Worm (Caenorhabditis elegans): Measurements from ENCODE around the gene Y111B2A.12.

Gene Y111B2A.12

DNA sequence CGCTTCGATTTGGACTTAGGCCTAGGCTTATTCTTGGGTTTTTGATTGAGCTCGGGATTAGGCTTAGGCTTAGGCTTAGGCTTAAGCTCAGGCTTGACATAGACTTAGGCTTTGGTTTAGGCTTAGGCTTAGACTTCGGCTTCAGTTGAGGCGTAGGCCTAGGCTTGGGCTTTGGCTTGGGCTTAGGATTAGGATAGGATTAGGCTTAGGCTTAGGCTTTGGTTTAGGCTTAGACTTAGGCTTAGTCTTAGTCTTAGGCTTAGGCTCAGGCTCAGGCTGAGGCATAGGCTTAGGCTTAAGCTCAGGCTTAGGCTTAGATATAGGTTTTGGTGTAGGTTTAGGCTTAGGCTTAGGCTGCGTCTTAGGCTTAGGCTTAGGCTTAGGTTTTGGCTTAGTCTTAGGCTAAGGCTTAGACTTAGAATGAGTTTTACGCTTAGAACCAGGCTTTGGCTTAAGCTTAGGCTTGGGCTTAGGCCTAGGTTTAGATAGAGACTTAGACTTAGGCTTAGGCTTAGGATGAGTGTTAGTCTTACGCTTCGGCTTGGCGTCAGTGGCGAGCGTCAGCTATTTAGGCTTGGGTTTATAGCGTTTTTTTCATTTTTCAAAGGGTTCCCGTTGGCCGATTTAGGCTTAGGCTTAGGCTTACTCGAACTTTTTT lies 33.6 kb downstream of the Y111B2A.12 start:
- no peak for TF ChIP-seq unc-62 (GFP tag; optimal IDR thresholded peaks at IDR 0.05)

DNA sequence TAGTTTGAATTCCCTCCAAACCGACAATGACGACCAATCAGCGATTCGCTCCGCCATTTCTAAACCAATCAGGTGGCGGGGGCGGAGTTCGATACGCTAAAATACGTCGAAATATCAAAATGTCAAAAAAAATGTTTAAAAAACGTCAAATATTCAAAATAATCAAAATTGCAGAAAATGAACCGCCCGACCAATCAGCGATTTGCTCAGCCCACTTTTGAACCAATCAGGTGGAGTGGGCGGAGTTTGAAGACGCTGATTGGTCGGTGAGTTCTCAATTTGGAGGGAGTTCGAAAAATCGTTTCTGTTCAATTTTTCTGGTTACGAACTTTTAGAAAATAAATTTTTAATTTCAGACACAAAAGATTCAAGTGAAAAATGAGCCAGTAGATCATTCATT lies 35.6 kb downstream of the Y111B2A.12 start:
- no peak for TF ChIP-seq unc-62 (GFP tag; optimal IDR thresholded peaks at IDR 0.05)

DNA sequence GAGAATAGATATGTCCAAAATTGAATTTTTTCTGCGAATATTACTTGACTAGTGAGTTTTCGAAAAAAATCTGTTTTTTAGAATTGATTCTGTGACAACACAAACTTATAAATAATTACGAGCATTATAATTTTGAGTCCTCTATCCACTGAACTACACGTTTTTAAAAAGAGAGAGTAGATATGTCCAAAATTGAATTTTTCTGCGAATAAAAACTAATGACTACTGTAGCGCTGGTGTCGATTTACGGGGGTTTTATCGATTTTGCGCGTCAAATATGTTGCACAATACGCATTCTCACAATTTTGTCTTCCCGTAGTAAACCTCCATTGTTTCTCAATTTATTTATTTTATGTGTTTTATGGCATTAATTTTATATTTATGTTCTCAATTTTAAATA lies 42.9 kb downstream of the Y111B2A.12 start:
- no peak for TF ChIP-seq unc-62 (GFP tag; optimal IDR thresholded peaks at IDR 0.05)

DNA sequence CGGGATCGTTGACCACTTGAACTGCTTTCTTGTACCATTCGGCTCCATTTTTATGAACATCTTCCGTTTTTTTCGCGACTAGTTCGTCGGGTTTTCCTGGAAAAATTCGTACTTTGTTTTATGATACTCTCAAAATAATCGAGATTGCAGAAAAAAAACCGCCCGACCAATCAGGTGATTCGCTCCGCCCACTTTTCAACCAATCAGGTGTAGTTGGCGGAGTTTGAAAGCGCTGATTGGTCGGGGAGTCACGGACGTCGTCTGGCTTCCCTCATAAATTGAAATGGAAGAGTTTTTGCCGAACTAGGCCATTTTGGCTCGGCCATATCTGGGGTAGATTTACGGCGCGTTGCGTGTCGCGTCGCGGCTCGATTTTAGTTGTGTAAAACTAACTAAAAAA lies 43.5 kb downstream of the Y111B2A.12 start:
- no peak for TF ChIP-seq unc-62 (GFP tag; optimal IDR thresholded peaks at IDR 0.05)

DNA sequence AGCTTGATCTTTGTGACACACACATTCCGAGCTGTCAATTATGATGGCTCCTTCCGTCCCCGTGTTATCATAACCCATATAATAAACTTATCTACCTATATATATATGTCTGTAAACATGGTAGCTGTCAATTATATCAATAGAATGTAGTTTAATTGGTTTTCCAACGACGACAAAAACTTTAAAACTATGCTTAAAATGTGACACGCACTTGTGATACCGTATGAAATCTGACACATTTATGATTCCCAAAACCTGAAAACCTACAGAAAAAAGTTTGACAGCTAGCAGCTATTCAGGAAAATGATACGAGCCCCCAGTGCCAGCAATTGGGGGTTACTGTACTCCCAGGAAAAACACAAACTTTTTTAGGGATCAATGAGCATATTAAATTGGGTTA lies 49.6 kb downstream of the Y111B2A.12 start:
- TF ChIP-seq unc-62 (GFP tag; optimal IDR thresholded peaks at IDR 0.05): no peak

DNA sequence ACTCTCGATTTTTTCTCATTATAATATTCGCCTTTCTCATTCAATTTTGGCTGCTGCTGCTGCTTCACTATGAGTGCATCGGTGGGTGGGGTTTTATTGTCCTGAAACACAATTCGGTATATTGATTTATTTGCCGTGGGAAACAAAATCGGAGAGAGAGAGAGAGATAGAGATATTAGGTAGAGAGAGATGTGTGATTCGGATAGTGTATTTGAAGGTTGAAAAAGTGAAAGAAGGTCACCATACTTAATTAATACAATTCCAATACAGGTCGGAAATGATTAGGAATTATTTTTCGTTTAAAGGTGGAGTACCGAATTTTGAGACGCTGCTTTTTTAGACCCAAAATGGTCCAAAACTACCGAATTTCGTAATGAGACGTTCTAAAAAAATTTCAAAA lies 53.1 kb downstream of the Y111B2A.12 start, which contains the start of gene tpst-1:
Gene tpst-1, minus strand, starts transcription at position 101 of the 400 bp plus-strand sequence.
- TF ChIP-seq unc-62 (GFP tag; optimal IDR thresholded peaks at IDR 0.05): no peak

DNA sequence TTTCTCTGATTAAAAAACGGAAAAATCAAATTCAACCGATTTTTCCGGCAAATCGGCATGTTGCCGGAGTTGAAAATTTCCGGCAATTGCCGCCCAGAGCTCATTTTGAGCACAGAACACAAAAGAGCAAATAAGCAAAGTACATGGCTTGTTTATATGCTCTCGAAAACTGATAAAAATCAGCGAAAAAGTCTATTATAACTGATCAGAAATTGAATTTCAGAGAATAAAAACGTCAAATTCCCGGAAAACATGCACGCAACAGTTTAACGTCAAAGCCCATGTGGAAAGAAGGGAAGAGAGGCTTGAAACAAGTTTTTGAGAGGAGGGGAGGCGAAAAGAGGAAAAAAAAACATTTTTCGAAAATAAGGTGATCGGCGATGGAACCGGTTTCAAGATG lies 59.7 kb downstream of the Y111B2A.12 start:
- TF ChIP-seq unc-62 (GFP tag; optimal IDR thresholded peaks at IDR 0.05): no peak

All from whole organism, dauer.